Comparison of ENCODE assay signal across 5 fruit fly cellular contexts in the genomic region with DNA sequence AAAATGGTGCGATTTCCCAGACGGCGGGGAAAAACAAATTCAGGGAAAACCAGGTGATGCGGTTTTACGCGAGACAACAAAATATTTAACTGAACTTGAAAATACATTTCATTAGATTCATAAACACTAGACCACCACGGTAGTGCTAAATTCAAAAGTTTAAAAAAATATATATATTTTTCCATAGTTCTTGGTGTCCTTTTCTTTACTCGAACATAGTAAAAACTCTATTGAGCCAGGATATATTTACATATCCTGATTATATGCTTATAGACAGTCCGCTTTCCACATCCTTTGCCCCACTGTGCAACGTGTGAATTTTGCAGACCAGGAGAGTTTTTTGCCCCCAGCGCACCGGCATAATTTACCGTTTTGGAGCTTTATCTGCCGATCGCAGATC.
TF ChIP-seq lines count a peak whose summit lies in the region.

No protein-coding gene starts in this region.

- no peak for TF ChIP-seq CTCF in whole organism, embryonic (GFP tag; optimal IDR thresholded peaks at IDR 0.05; lab: Kevin White, UChicago)

TF ChIP-seq in whole organism, adult, 20 proteins besides CTCF, POLR2A, EP300 and RAD21:
- TF ChIP-seq bab1 (GFP tag; optimal IDR thresholded peaks at IDR 0.05; lab: Kevin White, UChicago) (peak; percentile 14), Hr96 (GFP tag; optimal IDR thresholded peaks at IDR 0.05; lab: Kevin White, UChicago) (no peak)

TF ChIP-seq in whole organism, embryonic, 481 proteins besides CTCF, POLR2A, EP300 and RAD21 (continues in another document):
- TF ChIP-seq lmd (GFP tag; IDR thresholded peaks at IDR 0.05; lab: Robert Waterston, UW) (peak; percentile 29; the same call in 1 of the 2 replicates), zen (tag; optimal IDR thresholded peaks at IDR 0.05; lab: Kevin White, UChicago) (no peak), vnd (GFP tag; IDR thresholded peaks at IDR 0.05; lab: Robert Waterston, UW; ENCODE audit: partially characterized antibody) (no peak), Dad (GFP tag; optimal IDR thresholded peaks at IDR 0.05; lab: Kevin White, UChicago) (no peak), CG9797 (GFP tag; optimal IDR thresholded peaks at IDR 0.05; lab: Kevin White, UChicago) (no peak), CG3726 (GFP tag; IDR thresholded peaks at IDR 0.05; lab: Robert Waterston, UW) (no peak), CG1233 (GFP tag; optimal IDR thresholded peaks at IDR 0.05; lab: Kevin White, UChicago) (no peak), seq (GFP tag; IDR thresholded peaks at IDR 0.05; lab: Robert Waterston, UW) (no peak), CG6689 (GFP tag; IDR thresholded peaks at IDR 0.05; lab: Robert Waterston, UW) (peak; percentile 23; the same call in 1 of the 2 replicates), croc (GFP tag; conservative IDR thresholded peaks at IDR 0.05; lab: Robert Waterston, UW) (no peak), Hsf (GFP tag; optimal IDR thresholded peaks at IDR 0.05; lab: Kevin White, UChicago) (no peak), CG32532 (GFP tag; IDR thresholded peaks at IDR 0.05; lab: Robert Waterston, UW) (no peak), TFAM (GFP tag; optimal IDR thresholded peaks at IDR 0.05; lab: Kevin White, UChicago) (no peak), CG3407 (GFP tag; optimal IDR thresholded peaks at IDR 0.05; lab: Kevin White, UChicago) (no peak), amos (GFP tag; IDR thresholded peaks at IDR 0.05; lab: Robert Waterston, UW; ENCODE audit: partially characterized antibody) (no peak), MBD-R2 (GFP tag; IDR thresholded peaks at IDR 0.05; lab: Robert Waterston, UW) (no peak), dan (GFP tag; IDR thresholded peaks at IDR 0.05; lab: Robert Waterston, UW) (no peak), Side (GFP tag; optimal IDR thresholded peaks at IDR 0.05; lab: Kevin White, UChicago) (no peak), CG2875 (GFP tag; optimal IDR thresholded peaks at IDR 0.05; lab: Kevin White, UChicago) (peak; percentile 0), Xrp1 (GFP tag; IDR thresholded peaks at IDR 0.05; lab: Robert Waterston, UW) (peak; percentile 51), CG4820 (GFP tag; optimal IDR thresholded peaks at IDR 0.05; lab: Kevin White, UChicago) (no peak)

TF ChIP-seq in whole organism, prepupa, 60 proteins besides CTCF, POLR2A, EP300 and RAD21 (continues in another document):
- TF ChIP-seq Smox (GFP tag; optimal IDR thresholded peaks at IDR 0.05; lab: Kevin White, UChicago) (peak; percentile 72), CG6276 (GFP tag; optimal IDR thresholded peaks at IDR 0.05; lab: Kevin White, UChicago) (peak; percentile 78), dsx (GFP tag; optimal IDR thresholded peaks at IDR 0.05; lab: Kevin White, UChicago; ENCODE audit: poor library complexity, severe bottlenecking) (no peak), ss (GFP tag; optimal IDR thresholded peaks at IDR 0.05; lab: Kevin White, UChicago) (peak in 1 of 2 experiments; percentile 26), CG6808 (GFP tag; optimal IDR thresholded peaks at IDR 0.05; lab: Kevin White, UChicago) (peak; percentile 22), net (GFP tag; optimal IDR thresholded peaks at IDR 0.05; lab: Kevin White, UChicago) (peak; percentile 64), Sox14 (GFP tag; optimal IDR thresholded peaks at IDR 0.05; lab: Kevin White, UChicago) (peak; percentile 56), CG10631 (GFP tag; optimal IDR thresholded peaks at IDR 0.05; lab: Kevin White, UChicago) (peak; percentile 68), salr (GFP tag; optimal IDR thresholded peaks at IDR 0.05; lab: Kevin White, UChicago) (peak in 1 of 2 experiments; percentile 74), Hr39 (GFP tag; optimal IDR thresholded peaks at IDR 0.05; lab: Kevin White, UChicago) (peak; percentile 57), fd59A (GFP tag; optimal IDR thresholded peaks at IDR 0.05; lab: Kevin White, UChicago) (peak; percentile 30), Met (GFP tag; optimal IDR thresholded peaks at IDR 0.05; lab: Kevin White, UChicago) (peak; percentile 78), esn (GFP tag; optimal IDR thresholded peaks at IDR 0.05; lab: Kevin White, UChicago) (peak; percentile 76), Blimp-1 (GFP tag; optimal IDR thresholded peaks at IDR 0.05; lab: Kevin White, UChicago) (peak; percentile 37), Eip78C (GFP tag; lab: Kevin White, UChicago) (peak; percentile 93), CG34406 (GFP tag; optimal IDR thresholded peaks at IDR 0.05; lab: Kevin White, UChicago) (peak; percentile 72), CG11294 (GFP tag; IDR thresholded peaks at IDR 0.05; lab: Robert Waterston, UW) (peak; percentile 47; the same call in 1 of the 2 replicates), CG15336 (GFP tag; IDR thresholded peaks at IDR 0.05; lab: Robert Waterston, UW) (peak; percentile 85), CG8632 (GFP tag; optimal IDR thresholded peaks at IDR 0.05; lab: Kevin White, UChicago) (peak; percentile 63), vri (GFP tag; optimal IDR thresholded peaks at IDR 0.05; lab: Kevin White, UChicago) (no peak), Eip93F (GFP tag; optimal IDR thresholded peaks at IDR 0.05; lab: Kevin White, UChicago) (no peak)

TF ChIP-seq in whole organism, pupa, 21 proteins besides CTCF, POLR2A, EP300 and RAD21:
- no peak for TF ChIP-seq CG13204 (GFP tag; optimal IDR thresholded peaks at IDR 0.05; lab: Kevin White, UChicago)
- peak; percentile 45 for TF ChIP-seq CG9948 (tag; optimal IDR thresholded peaks at IDR 0.05; lab: Kevin White, UChicago)
- peak; percentile 64 for TF ChIP-seq Ets98B (GFP tag; IDR thresholded peaks at IDR 0.05; lab: Robert Waterston, UW)
- TF ChIP-seq CG8301 (tag; optimal IDR thresholded peaks at IDR 0.05; lab: Kevin White, UChicago) = peak; percentile 65
- TF ChIP-seq CG8159 (tag; optimal IDR thresholded peaks at IDR 0.05; lab: Kevin White, UChicago) = peak; percentile 44
- TF ChIP-seq CG4496 (GFP tag; IDR thresholded peaks at IDR 0.05; lab: Robert Waterston, UW) = peak; percentile 82
- peak; percentile 71 for TF ChIP-seq Pif1A (GFP tag; optimal IDR thresholded peaks at IDR 0.05; lab: Kevin White, UChicago)
- TF ChIP-seq EcR (GFP tag; optimal IDR thresholded peaks at IDR 0.05; lab: Kevin White, UChicago) = no peak
- peak; percentile 48 for TF ChIP-seq CG15710 (tag; optimal IDR thresholded peaks at IDR 0.05; lab: Kevin White, UChicago)
- TF ChIP-seq CG10348 (GFP tag; IDR thresholded peaks at IDR 0.05; lab: Robert Waterston, UW) = no peak
- TF ChIP-seq Snoo (tag; optimal IDR thresholded peaks at IDR 0.05; lab: Kevin White, UChicago) = peak; percentile 58
- no peak for TF ChIP-seq CG34367 (tag; optimal IDR thresholded peaks at IDR 0.05; lab: Kevin White, UChicago)
- TF ChIP-seq CG12605 (GFP tag; IDR thresholded peaks at IDR 0.05; lab: Robert Waterston, UW) = 0 out of 2 replicates have a peak, but pooled peaks have one; percentile 10
- peak; percentile 46; the same call in 2 of the 3 replicates for TF ChIP-seq fd96Ca (GFP tag; IDR thresholded peaks at IDR 0.05; lab: Robert Waterston, UW)
- TF ChIP-seq rn (GFP tag; IDR thresholded peaks at IDR 0.05; lab: Robert Waterston, UW) = no peak
- TF ChIP-seq CG14655 (GFP tag; optimal IDR thresholded peaks at IDR 0.05; lab: Kevin White, UChicago) = peak; percentile 81
- TF ChIP-seq Pif1B (GFP tag; optimal IDR thresholded peaks at IDR 0.05; lab: Kevin White, UChicago) = peak; percentile 60
- no peak for TF ChIP-seq D1 (tag; optimal IDR thresholded peaks at IDR 0.05; lab: Kevin White, UChicago)
- peak; percentile 24 for TF ChIP-seq CG17806 (tag; optimal IDR thresholded peaks at IDR 0.05; lab: Kevin White, UChicago)
- TF ChIP-seq CG32121 (GFP tag; IDR thresholded peaks at IDR 0.05; lab: Robert Waterston, UW) = peak; percentile 50
- TF ChIP-seq gl (tag; optimal IDR thresholded peaks at IDR 0.05; lab: Kevin White, UChicago) = no peak

TF ChIP-seq in whole organism, wandering third instar larva, 38 proteins besides CTCF, POLR2A, EP300 and RAD21:
- TF ChIP-seq foxo (GFP tag; optimal IDR thresholded peaks at IDR 0.05; lab: Kevin White, UChicago) (peak in 1 of 2 experiments; percentile 55), fru (GFP tag; optimal IDR thresholded peaks at IDR 0.05; lab: Kevin White, UChicago) (peak; percentile 57), br (GFP tag; optimal IDR thresholded peaks at IDR 0.05; lab: Kevin White, UChicago) (no peak), Hnf4 (GFP tag; optimal IDR thresholded peaks at IDR 0.05; lab: Kevin White, UChicago) (no peak), Vsx2 (GFP tag; optimal IDR thresholded peaks at IDR 0.05; lab: Kevin White, UChicago; ENCODE audit: partially characterized antibody) (no peak), Hr83 (GFP tag; optimal IDR thresholded peaks at IDR 0.05; lab: Kevin White, UChicago; ENCODE audit: poor library complexity, severe bottlenecking) (no peak), tai (GFP tag; optimal IDR thresholded peaks at IDR 0.05; lab: Kevin White, UChicago) (no peak), dmrt93B (GFP tag; optimal IDR thresholded peaks at IDR 0.05; lab: Kevin White, UChicago) (peak; percentile 12), ey (GFP tag; optimal IDR thresholded peaks at IDR 0.05; lab: Kevin White, UChicago) (peak; percentile 22), CrebA (GFP tag; optimal IDR thresholded peaks at IDR 0.05; lab: Kevin White, UChicago; ENCODE audit: borderline replicate concordance) (no peak), sage (GFP tag; optimal IDR thresholded peaks at IDR 0.05; lab: Kevin White, UChicago) (no peak), OdsH (GFP tag; optimal IDR thresholded peaks at IDR 0.05; lab: Kevin White, UChicago) (peak; percentile 9), HLH106 (tag; optimal IDR thresholded peaks at IDR 0.05; lab: Kevin White, UChicago) (no peak), N (GFP tag; optimal IDR thresholded peaks at IDR 0.05; lab: Kevin White, UChicago) (no peak), Dfd (GFP tag; optimal IDR thresholded peaks at IDR 0.05; lab: Kevin White, UChicago) (no peak), dsf (GFP tag; optimal IDR thresholded peaks at IDR 0.05; lab: Kevin White, UChicago; ENCODE audit: borderline replicate concordance) (no peak), Jra (GFP tag; optimal IDR thresholded peaks at IDR 0.05; lab: Kevin White, UChicago) (no peak), lola (GFP tag; optimal IDR thresholded peaks at IDR 0.05; lab: Kevin White, UChicago) (no peak), brk (GFP tag; optimal IDR thresholded peaks at IDR 0.05; lab: Kevin White, UChicago) (no peak), Myc (optimal IDR thresholded peaks at IDR 0.05; lab: Kevin White, UChicago) (no peak), sv (GFP tag; optimal IDR thresholded peaks at IDR 0.05; lab: Kevin White, UChicago) (no peak), GATAd (GFP tag; optimal IDR thresholded peaks at IDR 0.05; lab: Kevin White, UChicago) (no peak), rgr (GFP tag; optimal IDR thresholded peaks at IDR 0.05; lab: Kevin White, UChicago) (peak; percentile 37), Abd-B (GFP tag; optimal IDR thresholded peaks at IDR 0.05; lab: Kevin White, UChicago) (no peak), pan (optimal IDR thresholded peaks at IDR 0.05; lab: Kevin White, UChicago) (no peak), h (GFP tag; optimal IDR thresholded peaks at IDR 0.05; lab: Kevin White, UChicago) (peak; percentile 36)
